Worm (Caenorhabditis elegans) whole organism, young adult: ENCODE measurements around the gene F56H9.8.

ENCODE experiments used
- B0261.1 ChIP-seq: sonication (generic microtip); optimal IDR thresholded peaks from 2 replicates; lab custom pipeline; 2016; ENCODE audit warnings: mild to moderate bottlenecking, missing genetic modification characterization, moderate library complexity, missing compliant biosample characterization
- B0336.3 ChIP-seq: fragments of 200-800 bp; sonication (Bioruptor generic); IDR thresholded peaks from 2 replicates; pipeline ENCODE4 v1.3.6; 2022; ENCODE audit warnings: missing genetic modification characterization, missing compliant biosample characterization
- F10E7.11 ChIP-seq: sonication (generic microtip); optimal IDR thresholded peaks from 2 replicates; lab custom pipeline; 2017; ENCODE audit warnings: mild to moderate bottlenecking, missing genetic modification characterization, moderate library complexity, missing compliant biosample characterization
- F37B4.10 ChIP-seq: fragments of 200-800 bp; sonication (Bioruptor generic); IDR thresholded peaks from 2 replicates; pipeline ENCODE4 v1.3.6; 2022; ENCODE audit warnings: missing genetic modification characterization, missing compliant biosample characterization
- F39B2.1 ChIP-seq: fragments of 200-800 bp; sonication (Bioruptor generic); IDR thresholded peaks from 2 replicates; pipeline ENCODE4 v1.3.6; 2022; ENCODE audit warnings: missing genetic modification reagents, missing genetic modification characterization, missing compliant biosample characterization
- F49E8.2 ChIP-seq: sonication (generic microtip); optimal IDR thresholded peaks from 3 replicates; lab custom pipeline; 2017; ENCODE audit warnings: missing genetic modification characterization, mild to moderate bottlenecking, missing compliant biosample characterization, antibody characterized with exemption, moderate library complexity; ENCODE audit not compliant: insufficient read depth
- F52B5.7 ChIP-seq: sonication (generic microtip); optimal IDR thresholded peaks from 2 replicates; lab custom pipeline; 2016; ENCODE audit warnings: mild to moderate bottlenecking, missing genetic modification characterization, missing compliant biosample characterization
- F55B11.4 ChIP-seq: sonication (generic microtip); optimal IDR thresholded peaks from 2 replicates; lab custom pipeline; 2016; ENCODE audit warnings: missing compliant biosample characterization, missing genetic modification characterization, borderline replicate concordance; ENCODE audit not compliant: insufficient read depth
- K11D2.4 ChIP-seq: fragments of 200-800 bp; sonication (Bioruptor generic); IDR thresholded peaks from 2 replicates; pipeline ENCODE4 v1.3.6; 2022; ENCODE audit warnings: missing genetic modification reagents, missing genetic modification characterization, missing compliant biosample characterization
- T26A5.8 ChIP-seq: sonication (generic microtip); optimal IDR thresholded peaks from 2 replicates; lab custom pipeline; 2016; ENCODE audit warnings: missing genetic modification characterization, missing compliant biosample characterization
- Y56A3A.18 ChIP-seq: fragments of 200-800 bp; sonication (Bioruptor generic); IDR thresholded peaks from 2 replicates; pipeline ENCODE4 v1.3.6; 2022; ENCODE audit warnings: missing genetic modification reagents, missing genetic modification characterization, missing compliant biosample characterization
- Y95B8A.8 ChIP-seq: fragments of 200-800 bp; sonication (Bioruptor generic); IDR thresholded peaks from 2 replicates; pipeline ENCODE4 v1.3.6; 2022; ENCODE audit warnings: missing genetic modification reagents, missing genetic modification characterization, missing compliant biosample characterization
- akir-1 ChIP-seq: fragments of 200-800 bp; sonication (Bioruptor generic); optimal IDR thresholded peaks from 2 replicates; lab custom pipeline; 2018; ENCODE audit warnings: mild to moderate bottlenecking, missing genetic modification characterization, moderate library complexity, missing compliant biosample characterization
- aptf-3 ChIP-seq: fragments of 200-800 bp; sonication (Bioruptor generic); IDR thresholded peaks from 2 replicates; pipeline ENCODE4 v1.3.6; 2022; ENCODE audit warnings: missing genetic modification characterization, missing compliant biosample characterization
- attf-5 ChIP-seq: fragments of 200-800 bp; sonication (Bioruptor generic); optimal IDR thresholded peaks from 2 replicates; lab custom pipeline; 2018; ENCODE audit warnings: mild to moderate bottlenecking, missing genetic modification characterization, missing compliant biosample characterization
- attf-6 ChIP-seq: fragments of 200-800 bp; sonication (Bioruptor generic); IDR thresholded peaks from 2 replicates; pipeline ENCODE4 v1.3.6; 2022; ENCODE audit warnings: missing genetic modification reagents, missing genetic modification characterization, missing compliant biosample characterization
- cebp-2 ChIP-seq: fragments of 200-800 bp; sonication (Bioruptor generic); IDR thresholded peaks from 2 replicates; pipeline ENCODE4 v1.3.6; 2022; ENCODE audit warnings: missing genetic modification characterization, missing compliant biosample characterization
- ceh-40 ChIP-seq: fragments of 200-800 bp; sonication (Bioruptor generic); IDR thresholded peaks from 2 replicates; pipeline ENCODE4 v1.3.6; 2022; ENCODE audit warnings: missing genetic modification characterization, missing compliant biosample characterization
- die-1 ChIP-seq: sonication (generic microtip); optimal IDR thresholded peaks from 2 replicates; lab custom pipeline; 2016; ENCODE audit warnings: missing genotype, mild to moderate bottlenecking, missing genetic modification characterization, missing compliant biosample characterization
- dpl-1 ChIP-seq: fragments of 150-350 bp; optimal IDR thresholded peaks from 2 replicates; lab custom pipeline; 2014; ENCODE audit warnings: missing biosample characterization, missing genetic modification reagents, missing genetic modification characterization
- ets-4 ChIP-seq: fragments of 200-800 bp; sonication (Bioruptor generic); optimal IDR thresholded peaks from 2 replicates; lab custom pipeline; 2018; ENCODE audit warnings: mild to moderate bottlenecking, missing genetic modification characterization, missing compliant biosample characterization
- fkh-3 ChIP-seq: sonication (generic microtip); optimal IDR thresholded peaks from 2 replicates; lab custom pipeline; 2016; ENCODE audit warnings: mild to moderate bottlenecking, missing genetic modification characterization, missing compliant biosample characterization
- him-1 ChIP-seq: sonication (generic microtip); optimal IDR thresholded peaks from 2 replicates; lab custom pipeline; 2016; ENCODE audit warnings: missing genotype, missing genetic modification reagents, missing genetic modification characterization, missing compliant biosample characterization
- hmg-1.2 ChIP-seq: fragments of 200-800 bp; sonication (Bioruptor generic); IDR thresholded peaks from 2 replicates; pipeline ENCODE4 v1.3.6; 2022; ENCODE audit warnings: missing genetic modification reagents, missing genetic modification characterization, missing compliant biosample characterization
- hmg-20 ChIP-seq: fragments of 200-800 bp; sonication (Bioruptor generic); IDR thresholded peaks from 2 replicates; pipeline ENCODE4 v1.3.6; 2022; ENCODE audit warnings: missing genetic modification reagents, missing genetic modification characterization, missing compliant biosample characterization
- hrde-1 ChIP-seq: sonication (generic microtip); optimal IDR thresholded peaks from 2 replicates; lab custom pipeline; 2016; ENCODE audit warnings: missing genetic modification characterization, mild to moderate bottlenecking, missing compliant biosample characterization, moderate library complexity, missing genotype, missing genetic modification reagents, borderline replicate concordance
- hsf-1 ChIP-seq: fragments of 200-800 bp; sonication (Bioruptor generic); IDR thresholded peaks from 2 replicates; pipeline ENCODE4 v1.3.6; 2022; ENCODE audit warnings: missing genetic modification reagents, missing genetic modification characterization, missing compliant biosample characterization
- let-607 ChIP-seq, 2 experiments: fragments of 200-800 bp in 1 of 2; sonication (Bioruptor generic) in 1 of 2; sonication (generic microtip) in 1 of 2; optimal IDR thresholded peaks; 2 replicates each; lab custom pipeline; 2016 to 2018; ENCODE audit warnings: mild to moderate bottlenecking in 2 of 2, missing compliant biosample characterization in 2 of 2, missing genetic modification characterization in 2 of 2, moderate library complexity in 2 of 2, missing genotype in 1 of 2
- lin-35 ChIP-seq, 3 experiments: fragments of 150-350 bp in 2 of 3; sonication (generic microtip) in 1 of 3; optimal IDR thresholded peaks; 2 replicates each; lab custom pipeline; 2014 to 2018; ENCODE audit warnings: missing biosample characterization in 3 of 3, missing genetic modification characterization in 3 of 3, missing genetic modification reagents in 3 of 3
- lir-1 ChIP-seq: fragments of 200-800 bp; sonication (Bioruptor generic); conservative IDR thresholded peaks from 2 replicates; pipeline ENCODE4 v1.3.6; 2022; ENCODE audit warnings: missing genetic modification reagents, missing genetic modification characterization, missing compliant biosample characterization
- madf-10 ChIP-seq: sonication (generic microtip); optimal IDR thresholded peaks from 2 replicates; lab custom pipeline; 2016; ENCODE audit warnings: mild to moderate bottlenecking, missing genetic modification characterization, missing compliant biosample characterization
- madf-8 ChIP-seq: fragments of 200-800 bp; sonication (Bioruptor generic); conservative IDR thresholded peaks from 2 replicates; pipeline ENCODE4 v1.3.6; 2022; ENCODE audit warnings: missing genetic modification reagents, missing genetic modification characterization, missing compliant biosample characterization
- nfya-1 ChIP-seq: sonication (generic microtip); optimal IDR thresholded peaks from 2 replicates; lab custom pipeline; 2017; ENCODE audit warnings: antibody characterized with exemption, missing compliant biosample characterization, missing genetic modification characterization, borderline replicate concordance; ENCODE audit not compliant: insufficient read depth
- nhr-90 ChIP-seq: sonication (generic microtip); optimal IDR thresholded peaks from 2 replicates; lab custom pipeline; 2016; ENCODE audit warnings: missing genotype, mild to moderate bottlenecking, missing genetic modification characterization, missing compliant biosample characterization
- rec-8 ChIP-seq, 2 experiments: sonication (generic microtip); optimal IDR thresholded peaks; 2 replicates each; lab custom pipeline; 2016; ENCODE audit warnings: mild to moderate bottlenecking in 2 of 2, missing genetic modification characterization in 2 of 2, missing genetic modification reagents in 2 of 2, missing genotype in 2 of 2, missing biosample characterization in 1 of 2, missing compliant biosample characterization in 1 of 2, moderate library complexity in 1 of 2
- rpc-1 ChIP-seq, 2 experiments: fragments of 150-350 bp in 1 of 2; sonication (generic microtip) in 1 of 2; optimal IDR thresholded peaks; 2 replicates each; lab custom pipeline; 2014 to 2018; ENCODE audit warnings: missing biosample characterization in 1 of 2, missing genetic modification characterization in 1 of 2, missing genetic modification reagents in 1 of 2, missing genotype in 1 of 2
- snpc-1.1 ChIP-seq: sonication (generic microtip); optimal IDR thresholded peaks from 2 replicates; lab custom pipeline; 2017; ENCODE audit warnings: missing genetic modification characterization, mild to moderate bottlenecking, missing compliant biosample characterization, antibody characterized with exemption, moderate library complexity, missing genotype, missing genetic modification reagents; ENCODE audit not compliant: insufficient read depth
- somi-1 ChIP-seq: fragments of 200-800 bp; sonication (Bioruptor generic); optimal IDR thresholded peaks from 2 replicates; lab custom pipeline; 2018; ENCODE audit warnings: mild to moderate bottlenecking, missing genetic modification characterization, missing compliant biosample characterization
- sptf-2 ChIP-seq: fragments of 200-800 bp; sonication (Bioruptor generic); optimal IDR thresholded peaks from 2 replicates; lab custom pipeline; 2018; ENCODE audit warnings: mild to moderate bottlenecking, missing genetic modification characterization, missing compliant biosample characterization
- tbx-9 ChIP-seq: sonication (generic microtip); optimal IDR thresholded peaks from 2 replicates; lab custom pipeline; 2016; ENCODE audit warnings: borderline replicate concordance, missing genetic modification characterization, inconsistent platforms, missing compliant biosample characterization
- tlf-1 ChIP-seq: fragments of 200-800 bp; sonication (Bioruptor generic); optimal IDR thresholded peaks from 2 replicates; lab custom pipeline; 2018; ENCODE audit warnings: mild to moderate bottlenecking, missing genetic modification characterization, missing compliant biosample characterization
- zfh-2 ChIP-seq: fragments of 200-800 bp; sonication (Bioruptor generic); conservative IDR thresholded peaks from 2 replicates; pipeline ENCODE4 v1.3.6; 2022; ENCODE audit warnings: missing genetic modification reagents, missing genetic modification characterization, missing compliant biosample characterization
- ztf-22 ChIP-seq: fragments of 200-800 bp; sonication (Bioruptor generic); optimal IDR thresholded peaks from 2 replicates; lab custom pipeline; 2018; ENCODE audit warnings: mild to moderate bottlenecking, missing genetic modification characterization, moderate library complexity, missing compliant biosample characterization
- ztf-26 ChIP-seq: sonication (generic microtip); optimal IDR thresholded peaks from 2 replicates; lab custom pipeline; 2017; ENCODE audit warnings: missing genetic modification characterization, missing compliant biosample characterization

F56H9.8 gene

DNA sequence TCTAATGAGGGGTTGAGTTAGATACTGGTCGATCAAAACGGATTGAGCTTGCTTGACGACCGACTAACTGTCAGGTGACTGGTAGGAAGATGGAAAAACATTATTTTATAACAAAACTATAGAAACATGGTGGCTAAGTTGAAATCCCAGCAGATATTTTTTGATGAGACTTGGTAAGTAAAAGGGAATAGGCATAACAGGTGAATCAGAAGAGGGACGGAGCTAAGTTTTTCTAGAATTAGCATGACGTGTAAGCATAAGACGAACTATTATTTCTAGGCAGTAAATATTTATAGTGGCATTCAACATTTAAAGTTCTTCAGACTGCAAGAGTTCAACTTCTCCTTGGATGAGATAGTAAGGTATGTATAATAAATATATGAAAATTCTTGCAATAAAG is at the start of gene F56H9.8:
Gene F56H9.8, plus strand, starts transcription at position 301 of the 400 bp plus-strand sequence.
- TF ChIP-seq let-607 (tag; optimal IDR thresholded peaks at IDR 0.05; lab: Kevin White, UChicago): no peak
- no peak for TF ChIP-seq B0336.3 (GFP tag; lab: Robert Waterston, UW)
- TF ChIP-seq hmg-20 (GFP tag; lab: Robert Waterston, UW): no peak
- TF ChIP-seq tbx-9: no peak
- TF ChIP-seq attf-6: no peak
- no peak for TF ChIP-seq dpl-1
- no peak for TF ChIP-seq nfya-1 (tag; lab: Kevin White, UChicago)
- no peak for TF ChIP-seq aptf-3 (GFP tag; lab: Robert Waterston, UW)
- no peak for TF ChIP-seq lir-1
- TF ChIP-seq B0261.1 (tag; lab: Kevin White, UChicago): no peak
- no peak for TF ChIP-seq attf-5 (GFP tag; lab: Kevin White, UChicago)
- no peak for TF ChIP-seq him-1 (tag; lab: Kevin White, UChicago)
- no peak for TF ChIP-seq akir-1 (GFP tag; lab: Kevin White, UChicago)
- no peak for TF ChIP-seq madf-8 (GFP tag; lab: Robert Waterston, UW)
- no peak for TF ChIP-seq sptf-2
- TF ChIP-seq Y56A3A.18 (GFP tag; lab: Robert Waterston, UW): no peak
- no peak for TF ChIP-seq F49E8.2 (tag; lab: Kevin White, UChicago)

DNA sequence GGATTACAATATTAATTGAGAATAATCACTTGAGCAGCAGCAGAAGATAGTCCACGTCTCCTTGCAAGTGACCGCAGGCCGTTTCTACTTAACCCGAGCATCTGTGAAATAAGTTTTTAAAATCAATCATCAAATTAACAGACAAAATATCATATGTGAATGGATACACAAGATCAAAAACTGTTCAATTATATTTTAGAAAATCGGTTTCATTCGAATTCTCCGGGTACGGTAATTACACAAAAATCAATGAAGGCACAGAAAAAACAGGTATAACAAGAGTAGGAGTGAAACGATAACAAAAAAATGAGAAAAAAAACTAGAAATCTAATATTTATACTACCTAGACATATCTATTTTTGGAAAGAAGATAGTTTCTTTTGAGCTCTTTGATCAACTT is 48.4 kb upstream of the F56H9.8 start, which contains the start of gene mma-1:
Gene mma-1, minus strand, starts transcription at position 101 of the 400 bp plus-strand sequence.
- TF ChIP-seq hsf-1 (GFP tag; lab: Robert Waterston, UW): 0 out of 2 replicates have a peak, but pooled peaks have one; percentile 27
- TF ChIP-seq K11D2.4 (GFP tag; lab: Robert Waterston, UW): no peak

DNA sequence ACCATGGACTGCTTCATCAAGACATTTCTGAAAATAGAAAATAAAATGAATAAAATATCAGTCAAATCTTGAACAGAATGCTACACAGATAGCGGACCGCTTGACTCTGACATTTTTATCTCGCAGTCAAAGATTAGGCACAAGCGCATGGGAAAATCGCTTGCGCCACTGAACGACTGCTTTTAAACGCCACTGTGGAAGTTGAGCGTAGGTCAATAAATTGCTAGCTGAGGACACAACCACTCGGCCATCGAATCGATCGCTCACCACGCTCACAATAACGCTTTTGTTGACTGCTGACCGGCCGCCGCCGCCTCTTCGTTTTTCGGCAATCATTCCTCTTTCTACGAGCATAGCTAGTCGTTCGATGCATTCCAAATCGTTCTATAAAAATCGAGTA is 47.8 kb upstream of the F56H9.8 start:
- TF ChIP-seq ets-4 (no peak), ztf-22 (no peak), cebp-2 (GFP tag; lab: Robert Waterston, UW) (peak; percentile 92), nhr-90 (peak; percentile 90), die-1 (tag; lab: Kevin White, UChicago) (peak; percentile 79), rpc-1 (optimal IDR thresholded peaks at IDR 0.05; lab: Kevin White, UChicago) (peak; percentile 64), rpc-1 (tag; optimal IDR thresholded peaks at IDR 0.05; lab: Kevin White, UChicago) (peak; percentile 78), T26A5.8 (no peak), F10E7.11 (tag; lab: Kevin White, UChicago) (peak; percentile 54), attf-5 (GFP tag; lab: Kevin White, UChicago) (peak; percentile 25), madf-10 (tag; lab: Kevin White, UChicago) (peak; percentile 15), fkh-3 (tag; lab: Kevin White, UChicago) (no peak), F39B2.1 (GFP tag; lab: Robert Waterston, UW) (no peak), rec-8 (tag; optimal IDR thresholded peaks at IDR 0.05; lab: Kevin White, UChicago) (peak in 1 of 2 experiments; percentile 63), Y95B8A.8 (GFP tag; lab: Robert Waterston, UW) (0 out of 2 replicates have a peak, but pooled peaks have one; percentile 27), zfh-2 (GFP tag; lab: Robert Waterston, UW) (peak; percentile 53; the same call in 1 of the 2 replicates), snpc-1.1 (tag; lab: Kevin White, UChicago) (peak; percentile 24), F52B5.7 (tag; lab: Kevin White, UChicago) (no peak), ztf-26 (tag; lab: Kevin White, UChicago) (peak; percentile 45), lin-35 (GFP tag; optimal IDR thresholded peaks at IDR 0.05; lab: Kevin White, UChicago) (peak in 1 of 3 experiments; percentile 33), tlf-1 (GFP tag; lab: Kevin White, UChicago) (no peak), Y56A3A.18 (GFP tag; lab: Robert Waterston, UW) (peak; percentile 80; the same call in 1 of the 2 replicates), F37B4.10 (GFP tag; lab: Robert Waterston, UW) (no peak), ceh-40 (GFP tag; lab: Robert Waterston, UW) (no peak), F49E8.2 (tag; lab: Kevin White, UChicago) (peak; percentile 45), somi-1 (peak; percentile 22), hmg-1.2 (GFP tag; lab: Robert Waterston, UW) (peak; percentile 40; the same call in 1 of the 2 replicates), F55B11.4 (tag; lab: Kevin White, UChicago) (no peak), hrde-1 (tag; lab: Kevin White, UChicago) (peak; percentile 55)
